Worm (Caenorhabditis elegans): ENCODE results near the gene T25E12.16.
A peak's percentile ranks its signal among the peaks of the same experiment; 100 is the strongest.

Gene T25E12.16

DNA sequence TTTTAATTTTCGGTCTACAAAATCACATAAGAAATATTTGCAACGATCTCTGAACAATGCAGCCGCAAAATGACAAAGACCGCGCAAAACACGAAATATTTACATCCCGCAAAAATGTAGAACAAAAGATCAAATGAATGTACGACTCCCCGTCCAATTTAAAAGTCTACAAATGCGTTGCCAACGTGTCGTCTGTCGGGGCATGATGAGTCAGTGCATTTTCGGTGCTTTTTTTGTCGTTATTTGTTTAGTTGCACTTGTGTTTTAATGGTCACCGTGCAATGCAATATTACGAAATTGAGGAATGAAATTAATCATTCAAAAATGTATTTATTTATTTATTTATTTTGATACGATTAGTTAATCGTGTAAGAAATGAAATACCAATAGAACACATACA is 9.0 kb downstream of the T25E12.16 start:
- no peak for TF ChIP-seq nhr-6 (tag; optimal IDR thresholded peaks at IDR 0.05)
- no peak for TF ChIP-seq peb-1 (tag; optimal IDR thresholded peaks at IDR 0.05)
- no peak for TF ChIP-seq C34F6.9 (tag; optimal IDR thresholded peaks at IDR 0.05)
- no peak for TF ChIP-seq alr-1 (tag; optimal IDR thresholded peaks at IDR 0.05)
- no peak for TF ChIP-seq elt-3 (tag; optimal IDR thresholded peaks at IDR 0.05)
- peak; percentile 42 for TF ChIP-seq nhr-129 (tag; optimal IDR thresholded peaks at IDR 0.05)
- no peak for TF ChIP-seq mbf-1 (tag; optimal IDR thresholded peaks at IDR 0.05)
- TF ChIP-seq fos-1 (tag; optimal IDR thresholded peaks at IDR 0.05) = peak; percentile 41
- TF ChIP-seq ztf-11 (tag; optimal IDR thresholded peaks at IDR 0.05) = no peak
- no peak for TF ChIP-seq lsy-2 (tag; optimal IDR thresholded peaks at IDR 0.05)
- no peak for TF ChIP-seq ama-1 (optimal IDR thresholded peaks at IDR 0.05)
- TF ChIP-seq skn-1 (tag; optimal IDR thresholded peaks at IDR 0.05) = no peak
- no peak for TF ChIP-seq nhr-23 (tag; optimal IDR thresholded peaks at IDR 0.05)
- peak; percentile 75 for TF ChIP-seq sma-9 (GFP tag; optimal IDR thresholded peaks at IDR 0.05)
- no peak for TF ChIP-seq sma-9 (tag; optimal IDR thresholded peaks at IDR 0.05)
- TF ChIP-seq snpc-4 (tag; optimal IDR thresholded peaks at IDR 0.05) = no peak
- no peak for TF ChIP-seq egl-27 (tag; optimal IDR thresholded peaks at IDR 0.05)
- no peak for TF ChIP-seq lin-13 (GFP tag; optimal IDR thresholded peaks at IDR 0.05)
- no peak for TF ChIP-seq nhr-25 (tag; optimal IDR thresholded peaks at IDR 0.05)
- no peak for TF ChIP-seq zag-1 (tag; optimal IDR thresholded peaks at IDR 0.05)
- no peak for TF ChIP-seq unc-55 (GFP tag; optimal IDR thresholded peaks at IDR 0.05)
- no peak for TF ChIP-seq ztf-1 (GFP tag; conservative IDR thresholded peaks at IDR 0.05)
- no peak for TF ChIP-seq Y55F3AM.14 (GFP tag; optimal IDR thresholded peaks at IDR 0.05)
- TF ChIP-seq aly-2 (tag; optimal IDR thresholded peaks at IDR 0.05) = no peak
- no peak for TF ChIP-seq nhr-77 (tag; optimal IDR thresholded peaks at IDR 0.05)

ce11 chrV:16723744-16724143 is 9.8 kb downstream of the T25E12.16 start, which contains the start of gene nhr-112:
nhr-112 (minus strand) TSS chrV:16723844.
- TF ChIP-seq nhr-237 (tag; optimal IDR thresholded peaks at IDR 0.05) (no peak), peb-1 (tag; optimal IDR thresholded peaks at IDR 0.05) (no peak), blmp-1 (tag; optimal IDR thresholded peaks at IDR 0.05; ENCODE audit: insufficient read depth) (no peak), zag-1 (tag; optimal IDR thresholded peaks at IDR 0.05) (no peak), nhr-23 (tag; optimal IDR thresholded peaks at IDR 0.05) (no peak), crh-2 (tag; optimal IDR thresholded peaks at IDR 0.05) (no peak), fos-1 (tag; optimal IDR thresholded peaks at IDR 0.05) (no peak), lin-11 (tag; optimal IDR thresholded peaks at IDR 0.05) (no peak)

ce11 chrV:16716574-16716973 is 17.0 kb downstream of the T25E12.16 start, which contains the start of gene srh-137:
srh-137 (minus strand) TSS chrV:16716674.
- no peak for TF ChIP-seq crh-2 (tag; optimal IDR thresholded peaks at IDR 0.05)
- no peak for TF ChIP-seq alr-1 (tag; optimal IDR thresholded peaks at IDR 0.05)
- TF ChIP-seq fos-1 (tag; optimal IDR thresholded peaks at IDR 0.05) = no peak
- no peak for TF ChIP-seq lin-39 (tag; optimal IDR thresholded peaks at IDR 0.05)
- no peak for TF ChIP-seq nhr-6 (tag; optimal IDR thresholded peaks at IDR 0.05)
- no peak for TF ChIP-seq egl-27 (tag; optimal IDR thresholded peaks at IDR 0.05)
- no peak for TF ChIP-seq mbf-1 (tag; optimal IDR thresholded peaks at IDR 0.05)
- no peak for TF ChIP-seq nhr-21 (tag; optimal IDR thresholded peaks at IDR 0.05)
- TF ChIP-seq gmeb-1 (tag; optimal IDR thresholded peaks at IDR 0.05) = no peak
- no peak for TF ChIP-seq elt-1 (tag; optimal IDR thresholded peaks at IDR 0.05)
- no peak for TF ChIP-seq lin-13 (GFP tag; optimal IDR thresholded peaks at IDR 0.05)
- no peak for TF ChIP-seq ceh-16 (tag; optimal IDR thresholded peaks at IDR 0.05)
- no peak for TF ChIP-seq ceh-82 (tag; optimal IDR thresholded peaks at IDR 0.05)
- no peak for TF ChIP-seq nhr-11 (tag; optimal IDR thresholded peaks at IDR 0.05)
- no peak for TF ChIP-seq ZK546.5 (tag; optimal IDR thresholded peaks at IDR 0.05)
- TF ChIP-seq nhr-23 (tag; optimal IDR thresholded peaks at IDR 0.05) = no peak
- TF ChIP-seq nhr-129 (tag; optimal IDR thresholded peaks at IDR 0.05) = no peak
- TF ChIP-seq sma-3 (GFP tag; optimal IDR thresholded peaks at IDR 0.05) = no peak

DNA sequence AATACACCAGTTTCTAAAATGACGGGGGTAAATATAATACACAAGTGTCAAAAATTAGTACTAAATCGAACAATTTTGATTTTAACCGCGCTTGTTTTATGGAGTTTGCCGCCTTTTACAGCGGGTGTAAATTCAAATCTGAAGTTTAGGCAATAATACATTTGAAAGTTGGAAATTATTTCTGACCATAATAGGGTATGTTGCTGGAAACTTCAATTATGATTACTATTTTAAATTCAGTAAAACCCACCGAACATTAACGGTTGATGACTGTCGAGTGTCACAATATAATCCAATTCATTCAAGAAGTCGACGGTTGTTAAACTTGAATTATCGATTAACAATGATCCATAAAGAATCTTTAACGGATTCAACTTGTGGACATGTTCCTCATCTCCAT is 19.8 kb downstream of the T25E12.16 start:
- TF ChIP-seq gmeb-1 (tag; optimal IDR thresholded peaks at IDR 0.05) = no peak
- TF ChIP-seq elt-1 (tag; optimal IDR thresholded peaks at IDR 0.05) = no peak
- no peak for TF ChIP-seq Y55F3AM.14 (GFP tag; optimal IDR thresholded peaks at IDR 0.05)
- TF ChIP-seq ztf-1 (GFP tag; conservative IDR thresholded peaks at IDR 0.05) = no peak
- no peak for TF ChIP-seq blmp-1 (tag; optimal IDR thresholded peaks at IDR 0.05; ENCODE audit: insufficient read depth)
- no peak for TF ChIP-seq lin-39 (tag; optimal IDR thresholded peaks at IDR 0.05)
- TF ChIP-seq unc-39 (tag; optimal IDR thresholded peaks at IDR 0.05) = no peak
- TF ChIP-seq elt-3 (tag; optimal IDR thresholded peaks at IDR 0.05) = no peak
- no peak for TF ChIP-seq unc-62 (GFP tag; optimal IDR thresholded peaks at IDR 0.05)
- no peak for TF ChIP-seq snpc-4 (tag; optimal IDR thresholded peaks at IDR 0.05)
- TF ChIP-seq mdl-1 (tag; optimal IDR thresholded peaks at IDR 0.05) = no peak
- TF ChIP-seq nhr-12 (tag; optimal IDR thresholded peaks at IDR 0.05) = no peak
- no peak for TF ChIP-seq sem-4 (tag; optimal IDR thresholded peaks at IDR 0.05)

All from whole organism, L2 larva.